Worm (Caenorhabditis elegans) whole organism, early embryonic: ENCODE data around the gene eor-1.

Experiments used
- aly-1 ChIP-seq: sonication (generic microtip); optimal IDR thresholded peaks from 2 replicates; lab custom pipeline; 2016; ENCODE audit warnings: missing genetic modification characterization, missing compliant biosample characterization
- ama-1 ChIP-seq: fragments of 150-350 bp; optimal IDR thresholded peaks from 2 replicates; lab custom pipeline; 2014
- ceh-13 ChIP-seq: fragments of 200-800 bp; sonication (Bioruptor generic); optimal IDR thresholded peaks from 2 replicates; lab custom pipeline; 2018; ENCODE audit warnings: mild to moderate bottlenecking, missing genetic modification characterization, missing compliant biosample characterization
- ceh-36 ChIP-seq: sonication (generic microtip); optimal IDR thresholded peaks from 2 replicates; lab custom pipeline; 2016; ENCODE audit warnings: missing genetic modification characterization, inconsistent platforms, missing compliant biosample characterization
- flt-1 ChIP-seq: fragments of 200-800 bp; sonication (Bioruptor generic); IDR thresholded peaks from 2 replicates; pipeline ENCODE4 v1.3.6; 2022; ENCODE audit warnings: missing genetic modification characterization, missing compliant biosample characterization
- hmbx-1 ChIP-seq: sonication (generic microtip); optimal IDR thresholded peaks from 2 replicates; lab custom pipeline; 2016; ENCODE audit warnings: mild to moderate bottlenecking, missing genetic modification characterization, missing compliant biosample characterization
- hnd-1 ChIP-seq: sonication (generic microtip); optimal IDR thresholded peaks from 2 replicates; lab custom pipeline; 2016; ENCODE audit warnings: missing genetic modification characterization, missing compliant biosample characterization
- pes-1 ChIP-seq: fragments of 200-800 bp; sonication (Bioruptor generic); IDR thresholded peaks from 2 replicates; pipeline ENCODE4 v1.3.6; 2022; ENCODE audit warnings: missing genetic modification reagents, missing genetic modification characterization, missing compliant biosample characterization
- scrt-1 ChIP-seq: fragments of 200-800 bp; sonication (Bioruptor generic); IDR thresholded peaks from 2 replicates; pipeline ENCODE4 v1.3.6; 2022; ENCODE audit warnings: missing genetic modification characterization, missing compliant biosample characterization
- tbx-11 ChIP-seq: fragments of 200-800 bp; sonication (Bioruptor generic); IDR thresholded peaks from 2 replicates; pipeline ENCODE4 v1.3.6; 2022; ENCODE audit warnings: missing genetic modification characterization, missing compliant biosample characterization
- tra-4 ChIP-seq: sonication (generic microtip); optimal IDR thresholded peaks from 2 replicates; lab custom pipeline; 2017; ENCODE audit warnings: missing genetic modification characterization, missing compliant biosample characterization

DNA sequence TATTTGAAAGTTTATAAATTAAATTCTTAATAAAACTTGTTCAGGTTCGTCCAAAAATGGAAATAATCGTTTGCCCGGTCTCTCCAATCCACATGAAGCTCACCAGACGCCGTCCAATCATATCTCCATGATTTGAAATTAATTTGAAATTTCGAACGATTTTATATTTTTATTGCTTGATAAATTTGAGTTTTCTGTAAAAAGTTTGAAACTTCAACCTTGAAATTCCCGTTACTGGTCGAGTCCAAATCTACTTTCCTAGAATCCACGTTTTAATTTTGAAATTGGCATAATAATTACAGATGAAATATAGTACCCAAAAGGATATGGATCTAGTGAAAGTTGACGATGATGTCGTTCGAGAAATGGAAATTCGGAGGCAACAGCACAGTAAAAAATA lies 34.6 kb downstream of the eor-1 start, which contains the start of gene npp-26:
- TF ChIP-seq hnd-1 (tag; lab: Kevin White, UChicago) = no peak
- TF ChIP-seq ama-1 (lab: Kevin White, UChicago) = no peak
- TF ChIP-seq hmbx-1 = no peak
- TF ChIP-seq tbx-11 (GFP tag; lab: Robert Waterston, UW) = no peak
- no peak for TF ChIP-seq pes-1
- no peak for TF ChIP-seq flt-1 (GFP tag; lab: Robert Waterston, UW)
- TF ChIP-seq scrt-1 (GFP tag; lab: Robert Waterston, UW) = no peak
- no peak for TF ChIP-seq aly-1 (tag; lab: Kevin White, UChicago)
- TF ChIP-seq ceh-36 = no peak
- no peak for TF ChIP-seq ceh-13
- no peak for TF ChIP-seq tra-4 (tag; lab: Kevin White, UChicago)
